Fruit fly (Drosophila melanogaster) whole organism, prepupa: Measurements from ENCODE around the gene CG43137.
A peak's percentile ranks its signal among the peaks of the same experiment; 100 is the strongest.

Experiments
- Blimp-1 ChIP-seq: fragments of 200-800 bp; sonication (Bioruptor generic); optimal IDR thresholded peaks from 3 replicates; lab custom pipeline; 2017; ENCODE audit warnings: missing biosample characterization, missing genetic modification characterization, mild to moderate bottlenecking, moderate library complexity, missing genetic modification reagents
- CG10631 ChIP-seq: fragments of 200-800 bp; sonication (Bioruptor generic); optimal IDR thresholded peaks from 2 replicates; lab custom pipeline; 2016; ENCODE audit warnings: missing biosample characterization, missing genetic modification characterization
- CG11294 ChIP-seq: fragments of 200-800 bp; sonication (Bioruptor generic); IDR thresholded peaks from 2 replicates; pipeline ENCODE4 v1.3.6; 2022; ENCODE audit warnings: missing biosample characterization, missing genetic modification characterization
- CG11762 ChIP-seq: fragments of 200-800 bp; sonication (Bioruptor generic); optimal IDR thresholded peaks from 3 replicates; lab custom pipeline; 2016; ENCODE audit warnings: missing biosample characterization, missing genetic modification characterization; ENCODE audit not compliant: insufficient read depth
- CG11902 ChIP-seq: fragments of 200-800 bp; sonication (Bioruptor generic); optimal IDR thresholded peaks from 3 replicates; lab custom pipeline; 2016; ENCODE audit warnings: missing biosample characterization, missing genetic modification characterization
- CG15336 ChIP-seq: fragments of 200-800 bp; sonication (Bioruptor generic); IDR thresholded peaks from 2 replicates; pipeline ENCODE4 v1.3.6; 2022; ENCODE audit warnings: missing biosample characterization, missing genetic modification characterization
- CG1621 ChIP-seq: fragments of 200-800 bp; sonication (Bioruptor generic); optimal IDR thresholded peaks from 3 replicates; lab custom pipeline; 2018; ENCODE audit warnings: missing biosample characterization, mild to moderate bottlenecking, missing genetic modification characterization
- CG3032 ChIP-seq: fragments of 200-800 bp; optimal IDR thresholded peaks from 2 replicates; lab custom pipeline; 2019; ENCODE audit warnings: missing biosample characterization, mild to moderate bottlenecking, missing genetic modification characterization, moderate library complexity
- CG31627 ChIP-seq: fragments of 200-800 bp; sonication (Bioruptor generic); optimal IDR thresholded peaks from 3 replicates; lab custom pipeline; 2016; ENCODE audit warnings: missing biosample characterization, missing genetic modification characterization
- CG34406 ChIP-seq: fragments of 200-800 bp; sonication (Bioruptor generic); optimal IDR thresholded peaks from 3 replicates; lab custom pipeline; 2016; ENCODE audit warnings: missing biosample characterization, missing genetic modification characterization
- CG3919 ChIP-seq: fragments of 200-800 bp; sonication (Bioruptor generic); optimal IDR thresholded peaks from 3 replicates; lab custom pipeline; 2016; ENCODE audit warnings: missing biosample characterization, missing genetic modification characterization
- CG4318 ChIP-seq: fragments of 200-800 bp; sonication (Bioruptor generic); optimal IDR thresholded peaks from 3 replicates; lab custom pipeline; 2017; ENCODE audit warnings: missing biosample characterization, mild to moderate bottlenecking, missing genetic modification characterization
- CG6163 ChIP-seq: fragments of 200-800 bp; sonication (Bioruptor generic); IDR thresholded peaks from 3 replicates; pipeline ENCODE4 v1.3.6; 2022; ENCODE audit warnings: missing biosample characterization, missing genetic modification characterization
- CG6276 ChIP-seq: fragments of 200-800 bp; sonication (Bioruptor generic); optimal IDR thresholded peaks from 2 replicates; lab custom pipeline; 2017; ENCODE audit warnings: missing biosample characterization, mild to moderate bottlenecking, missing genetic modification characterization
- CG6792 ChIP-seq: fragments of 200-800 bp; sonication (Bioruptor generic); optimal IDR thresholded peaks from 3 replicates; lab custom pipeline; 2016; ENCODE audit warnings: missing biosample characterization, missing genetic modification characterization
- CG6808 ChIP-seq: fragments of 200-800 bp; sonication (Bioruptor generic); optimal IDR thresholded peaks from 3 replicates; lab custom pipeline; 2017; ENCODE audit warnings: missing biosample characterization, missing genetic modification characterization, mild to moderate bottlenecking, moderate library complexity, missing genetic modification reagents
- CG6854 ChIP-seq: fragments of 200-800 bp; sonication (Bioruptor generic); optimal IDR thresholded peaks from 2 replicates; lab custom pipeline; 2017; ENCODE audit warnings: missing biosample characterization, mild to moderate bottlenecking, missing genetic modification characterization
- CG7368 ChIP-seq: fragments of 200-800 bp; sonication (Bioruptor generic); optimal IDR thresholded peaks from 3 replicates; lab custom pipeline; 2016; ENCODE audit warnings: missing biosample characterization, missing genetic modification characterization
- CG8319 ChIP-seq: fragments of 200-800 bp; sonication (Bioruptor generic); optimal IDR thresholded peaks from 3 replicates; lab custom pipeline; 2016; ENCODE audit warnings: missing biosample characterization, missing genetic modification characterization
- CG8632 ChIP-seq: fragments of 200-800 bp; sonication (Bioruptor generic); optimal IDR thresholded peaks from 3 replicates; lab custom pipeline; 2016; ENCODE audit warnings: missing biosample characterization, missing genetic modification characterization
- Eip78C ChIP-seq: fragments of 200-800 bp; sonication (Bioruptor generic); peaks from one replicate; lab custom pipeline; 2016; ENCODE audit warnings: missing biosample characterization, missing genetic modification characterization
- Ets96B ChIP-seq: fragments of 200-800 bp; optimal IDR thresholded peaks from 2 replicates; lab custom pipeline; 2019; ENCODE audit warnings: missing biosample characterization, mild to moderate bottlenecking, missing genetic modification characterization, moderate library complexity
- Gug ChIP-seq: fragments of 200-800 bp; sonication (Bioruptor generic); IDR thresholded peaks from 2 replicates; pipeline ENCODE4 v1.3.6; 2022; ENCODE audit warnings: missing biosample characterization, missing genetic modification characterization
- Hr38 ChIP-seq: sonication (Bioruptor generic); optimal IDR thresholded peaks from 2 replicates; lab custom pipeline; 2016; ENCODE audit warnings: missing biosample characterization, missing genetic modification characterization
- Hr39 ChIP-seq: fragments of 200-800 bp; sonication (Bioruptor generic); optimal IDR thresholded peaks from 2 replicates; lab custom pipeline; 2016; ENCODE audit warnings: missing biosample characterization, missing genetic modification characterization
- Lpt ChIP-seq: fragments of 200-800 bp; sonication (Bioruptor generic); optimal IDR thresholded peaks from 3 replicates; lab custom pipeline; 2016; ENCODE audit warnings: missing biosample characterization, missing genetic modification characterization
- Met ChIP-seq: fragments of 200-800 bp; sonication (Bioruptor generic); optimal IDR thresholded peaks from 3 replicates; lab custom pipeline; 2016; ENCODE audit warnings: missing biosample characterization, missing genetic modification characterization
- OdsH ChIP-seq: fragments of 200-800 bp; sonication (Bioruptor generic); optimal IDR thresholded peaks from 3 replicates; lab custom pipeline; 2016; ENCODE audit warnings: missing biosample characterization, missing genetic modification characterization
- Sox102F ChIP-seq: fragments of 200-800 bp; sonication (Bioruptor generic); optimal IDR thresholded peaks from 2 replicates; lab custom pipeline; 2016; ENCODE audit warnings: missing biosample characterization, mild to moderate bottlenecking, missing genetic modification characterization
- achi ChIP-seq: fragments of 200-800 bp; sonication (Bioruptor generic); optimal IDR thresholded peaks from 3 replicates; lab custom pipeline; 2016; ENCODE audit warnings: missing biosample characterization, missing genetic modification characterization
- acj6 ChIP-seq: fragments of 200-800 bp; sonication (Bioruptor generic); optimal IDR thresholded peaks from 3 replicates; lab custom pipeline; 2016; ENCODE audit warnings: missing biosample characterization, missing genetic modification characterization
- dsx ChIP-seq: fragments of 200-800 bp; optimal IDR thresholded peaks from 3 replicates; lab custom pipeline; 2019; ENCODE audit warnings: missing biosample characterization, mild to moderate bottlenecking, missing genetic modification characterization, moderate library complexity; ENCODE audit not compliant: poor library complexity, severe bottlenecking
- eg ChIP-seq: fragments of 200-800 bp; sonication (Bioruptor generic); IDR thresholded peaks from 3 replicates; pipeline ENCODE4 v1.3.6; 2022; ENCODE audit warnings: missing biosample characterization, missing genetic modification characterization
- esn ChIP-seq: fragments of 200-800 bp; sonication (Bioruptor generic); optimal IDR thresholded peaks from 2 replicates; lab custom pipeline; 2016; ENCODE audit warnings: missing biosample characterization, mild to moderate bottlenecking, missing genetic modification characterization, moderate library complexity
- fd59A ChIP-seq: fragments of 200-800 bp; sonication (Bioruptor generic); optimal IDR thresholded peaks from 2 replicates; lab custom pipeline; 2017; ENCODE audit warnings: missing biosample characterization, mild to moderate bottlenecking, missing genetic modification characterization, missing genetic modification reagents
- fd85E ChIP-seq: fragments of 200-800 bp; sonication (Bioruptor generic); optimal IDR thresholded peaks from 3 replicates; lab custom pipeline; 2016; ENCODE audit warnings: missing biosample characterization, missing genetic modification characterization
- fkh ChIP-seq: fragments of 200-800 bp; sonication (Bioruptor generic); optimal IDR thresholded peaks from 3 replicates; lab custom pipeline; 2017; ENCODE audit warnings: missing biosample characterization, mild to moderate bottlenecking, missing genetic modification characterization, moderate library complexity
- lz ChIP-seq: fragments of 200-800 bp; sonication (Bioruptor generic); optimal IDR thresholded peaks from 3 replicates; lab custom pipeline; 2016; ENCODE audit warnings: missing biosample characterization, missing genetic modification characterization
- net ChIP-seq: fragments of 200-800 bp; sonication (Bioruptor generic); optimal IDR thresholded peaks from 3 replicates; lab custom pipeline; 2016; ENCODE audit warnings: missing biosample characterization, missing genetic modification characterization
- pdm3 ChIP-seq: fragments of 200-800 bp; sonication (Bioruptor generic); optimal IDR thresholded peaks from 3 replicates; lab custom pipeline; 2016; ENCODE audit warnings: missing biosample characterization, missing genetic modification characterization
- spab ChIP-seq: fragments of 200-800 bp; sonication (Bioruptor generic); optimal IDR thresholded peaks from 2 replicates; lab custom pipeline; 2017; ENCODE audit warnings: missing biosample characterization, mild to moderate bottlenecking, missing genetic modification characterization, missing genetic modification reagents
- ss ChIP-seq, 2 experiments: fragments of 200-800 bp; sonication (Bioruptor generic); optimal IDR thresholded peaks; 2 replicates in 1 of 2; 3 replicates in 1 of 2; lab custom pipeline; 2017 to 2018; ENCODE audit warnings: mild to moderate bottlenecking in 2 of 2, missing biosample characterization in 2 of 2, missing genetic modification characterization in 2 of 2, moderate library complexity in 1 of 2
- svp ChIP-seq: fragments of 200-800 bp; sonication (Bioruptor generic); peaks from one replicate; lab custom pipeline; 2016; ENCODE audit warnings: missing biosample characterization, missing genetic modification characterization
- topi ChIP-seq: fragments of 200-800 bp; sonication (Bioruptor generic); optimal IDR thresholded peaks from 3 replicates; lab custom pipeline; 2016; ENCODE audit warnings: missing biosample characterization, missing genetic modification characterization
- vri ChIP-seq: fragments of 200-800 bp; sonication (Bioruptor generic); optimal IDR thresholded peaks from 3 replicates; lab custom pipeline; 2016; ENCODE audit warnings: missing biosample characterization, mild to moderate bottlenecking, missing genetic modification characterization

CG43137 gene

dm6 chrX:5896809-5897700, 32.1 kb upstream of the CG43137 start (continued):
- TF ChIP-seq CG31627 (GFP tag; lab: Kevin White, UChicago) (peak; percentile 68), Hr38 (GFP tag; lab: Kevin White, UChicago) (no peak), CG10631 (peak; percentile 48), pdm3 (peak; percentile 71), vri (GFP tag; lab: Kevin White, UChicago) (peak; percentile 38), Hr39 (GFP tag; lab: Kevin White, UChicago) (peak; percentile 72), eg (GFP tag; lab: Robert Waterston, UW) (peak; percentile 83), CG7368 (GFP tag; lab: Kevin White, UChicago) (peak; percentile 26), CG6163 (GFP tag; lab: Robert Waterston, UW) (peak; percentile 84), Gug (GFP tag; lab: Robert Waterston, UW) (peak; percentile 31; the same call in 1 of the 2 replicates), CG3919 (peak; percentile 53)

dm6 chrX:5895821-5896550, 31.0 kb upstream of the CG43137 start:
- TF ChIP-seq Blimp-1 (peak; percentile 83), CG34406 (GFP tag; lab: Kevin White, UChicago) (peak; percentile 97), CG3032 (tag; lab: Kevin White, UChicago) (peak; percentile 99), CG8632 (GFP tag; lab: Kevin White, UChicago) (peak; percentile 98), CG6276 (GFP tag; lab: Kevin White, UChicago) (peak; percentile 98), eg (GFP tag; lab: Robert Waterston, UW) (peak; percentile 99), fd59A (peak; percentile 99), vri (GFP tag; lab: Kevin White, UChicago) (peak; percentile 94), Ets96B (tag; lab: Kevin White, UChicago) (peak; percentile 99), fkh (peak; percentile 1), CG11762 (GFP tag; lab: Kevin White, UChicago) (peak; percentile 99), CG4318 (GFP tag; lab: Kevin White, UChicago) (peak; percentile 98), CG8319 (GFP tag; lab: Kevin White, UChicago) (peak; percentile 98), esn (peak; percentile 96), CG31627 (GFP tag; lab: Kevin White, UChicago) (peak; percentile 96), acj6 (peak; percentile 99), Met (GFP tag; lab: Kevin White, UChicago) (peak; percentile 95), fd85E (GFP tag; lab: Kevin White, UChicago) (peak; percentile 96), lz (peak; percentile 97), svp (GFP tag; lab: Kevin White, UChicago) (peak; percentile 99), CG6792 (GFP tag; lab: Kevin White, UChicago) (peak; percentile 99), dsx (GFP tag; lab: Kevin White, UChicago) (peak; percentile 98), CG11902 (GFP tag; lab: Kevin White, UChicago) (peak; percentile 98), CG11294 (peak; percentile 97), spab (GFP tag; lab: Kevin White, UChicago) (peak; percentile 99), CG10631 (peak; percentile 99), net (peak; percentile 99), ss (GFP tag; optimal IDR thresholded peaks at IDR 0.05; lab: Kevin White, UChicago) (peak; percentile 99 to 100), Gug (GFP tag; lab: Robert Waterston, UW) (peak; percentile 98), CG6808 (GFP tag; lab: Kevin White, UChicago) (peak; percentile 99), Eip78C (GFP tag; lab: Kevin White, UChicago) (peak; percentile 100), Sox102F (GFP tag; lab: Kevin White, UChicago) (peak; percentile 95), pdm3 (peak; percentile 99), CG6854 (peak; percentile 95), achi (peak; percentile 98), CG3919 (peak; percentile 99), OdsH (GFP tag; lab: Kevin White, UChicago) (peak; percentile 99), CG15336 (GFP tag; lab: Robert Waterston, UW) (peak; percentile 99), Lpt (GFP tag; lab: Kevin White, UChicago) (peak; percentile 99), topi (GFP tag; lab: Kevin White, UChicago) (peak; percentile 97), Hr39 (GFP tag; lab: Kevin White, UChicago) (peak; percentile 97), CG1621 (tag; lab: Kevin White, UChicago) (peak; percentile 99)
